Worm (Caenorhabditis elegans) whole organism, late embryonic: Measurements from ENCODE around the gene R08C7.4.

Source experiments
- C08G9.2 ChIP-seq: sonication (generic microtip); optimal IDR thresholded peaks from 2 replicates; lab custom pipeline; 2016; ENCODE audit warnings: mild to moderate bottlenecking, missing genetic modification characterization, moderate library complexity, missing compliant biosample characterization
- C38D4.7 ChIP-seq: fragments of 200-800 bp; sonication (Bioruptor generic); optimal IDR thresholded peaks from 2 replicates; lab custom pipeline; 2018; ENCODE audit warnings: mild to moderate bottlenecking, missing genetic modification characterization, moderate library complexity, missing compliant biosample characterization
- K02D7.2 ChIP-seq: sonication (generic microtip); optimal IDR thresholded peaks from 2 replicates; lab custom pipeline; 2017; ENCODE audit warnings: mild to moderate bottlenecking, missing genetic modification characterization, missing compliant biosample characterization
- T23F11.4 ChIP-seq: fragments of 200-800 bp; sonication (Bioruptor generic); optimal IDR thresholded peaks from 2 replicates; lab custom pipeline; 2018; ENCODE audit warnings: mild to moderate bottlenecking, missing genetic modification characterization, missing compliant biosample characterization
- ahr-1 ChIP-seq: sonication (generic microtip); optimal IDR thresholded peaks from 2 replicates; lab custom pipeline; 2016; ENCODE audit warnings: missing genetic modification characterization, missing compliant biosample characterization
- ama-1 ChIP-seq: fragments of 150-350 bp; optimal IDR thresholded peaks from 2 replicates; lab custom pipeline; 2014
- ceh-14 ChIP-seq: sonication (generic microtip); optimal IDR thresholded peaks from 2 replicates; lab custom pipeline; 2016; ENCODE audit warnings: missing genotype, missing genetic modification characterization, missing compliant biosample characterization
- ceh-18 ChIP-seq: sonication (generic microtip); optimal IDR thresholded peaks from 2 replicates; lab custom pipeline; 2016; ENCODE audit warnings: missing genetic modification characterization, missing compliant biosample characterization
- ceh-19 ChIP-seq: fragments of 200-800 bp; sonication (Bioruptor generic); optimal IDR thresholded peaks from 2 replicates; lab custom pipeline; 2018; ENCODE audit warnings: mild to moderate bottlenecking, missing genetic modification characterization, missing compliant biosample characterization
- ceh-2 ChIP-seq: sonication (generic microtip); optimal IDR thresholded peaks from 2 replicates; lab custom pipeline; 2016; ENCODE audit warnings: missing genotype, missing genetic modification characterization, missing compliant biosample characterization
- ceh-22 ChIP-seq: sonication (generic microtip); optimal IDR thresholded peaks from 2 replicates; lab custom pipeline; 2017; ENCODE audit warnings: missing biosample characterization, missing genetic modification characterization
- ceh-24 ChIP-seq: sonication (generic microtip); optimal IDR thresholded peaks from 2 replicates; lab custom pipeline; 2016; ENCODE audit warnings: mild to moderate bottlenecking, missing genetic modification characterization, missing compliant biosample characterization
- ceh-30 ChIP-seq: fragments of 150-350 bp; optimal IDR thresholded peaks from 2 replicates; lab custom pipeline; 2014; ENCODE audit warnings: missing biosample characterization, missing genetic modification characterization
- ceh-31 ChIP-seq: sonication (generic microtip); optimal IDR thresholded peaks from 2 replicates; lab custom pipeline; 2016; ENCODE audit warnings: missing genetic modification characterization, missing compliant biosample characterization
- ceh-45 ChIP-seq: fragments of 200-800 bp; sonication (Bioruptor generic); IDR thresholded peaks from 2 replicates; pipeline ENCODE4 v1.3.6; 2022; ENCODE audit warnings: missing genetic modification reagents, missing genetic modification characterization, missing compliant biosample characterization
- ceh-48 ChIP-seq: sonication (generic microtip); optimal IDR thresholded peaks from 2 replicates; lab custom pipeline; 2016; ENCODE audit warnings: missing genetic modification characterization, inconsistent platforms, missing compliant biosample characterization
- ceh-6 ChIP-seq: fragments of 200-800 bp; sonication (Bioruptor generic); optimal IDR thresholded peaks from 2 replicates; lab custom pipeline; 2018; ENCODE audit warnings: mild to moderate bottlenecking, missing genetic modification characterization, missing compliant biosample characterization
- ceh-9 ChIP-seq: sonication (generic microtip); optimal IDR thresholded peaks from 2 replicates; lab custom pipeline; 2016; ENCODE audit warnings: mild to moderate bottlenecking, missing genetic modification characterization, inconsistent platforms, missing compliant biosample characterization
- elt-4 ChIP-seq: sonication (generic microtip); optimal IDR thresholded peaks from 2 replicates; lab custom pipeline; 2016; ENCODE audit warnings: missing genetic modification characterization, missing compliant biosample characterization
- eyg-1 ChIP-seq: sonication (generic microtip); optimal IDR thresholded peaks from 2 replicates; lab custom pipeline; 2016; ENCODE audit warnings: missing genotype, missing genetic modification characterization, missing compliant biosample characterization
- fax-1 ChIP-seq: sonication (generic microtip); optimal IDR thresholded peaks from 2 replicates; lab custom pipeline; 2016; ENCODE audit warnings: missing genotype, missing genetic modification characterization, missing compliant biosample characterization
- fkh-6 ChIP-seq: sonication (generic microtip); optimal IDR thresholded peaks from 2 replicates; lab custom pipeline; 2016; ENCODE audit warnings: missing genetic modification characterization, missing compliant biosample characterization
- hlh-15 ChIP-seq: sonication (generic microtip); optimal IDR thresholded peaks from 2 replicates; lab custom pipeline; 2016; ENCODE audit warnings: missing genetic modification characterization, missing compliant biosample characterization
- hlh-6 ChIP-seq: sonication (generic microtip); optimal IDR thresholded peaks from 2 replicates; lab custom pipeline; 2016; ENCODE audit warnings: missing genotype, missing genetic modification characterization, missing compliant biosample characterization
- hlh-8 ChIP-seq: sonication (generic microtip); optimal IDR thresholded peaks from 2 replicates; lab custom pipeline; 2016; ENCODE audit warnings: missing genotype, missing genetic modification characterization, missing compliant biosample characterization
- lim-6 ChIP-seq: sonication (generic microtip); optimal IDR thresholded peaks from 2 replicates; lab custom pipeline; 2016; ENCODE audit warnings: missing genetic modification characterization, missing compliant biosample characterization
- lin-11 ChIP-seq: fragments of 200-800 bp; sonication (Bioruptor generic); optimal IDR thresholded peaks from 2 replicates; lab custom pipeline; 2018; ENCODE audit warnings: mild to moderate bottlenecking, missing genetic modification characterization, missing compliant biosample characterization
- madf-2 ChIP-seq: sonication (generic microtip); optimal IDR thresholded peaks from 2 replicates; lab custom pipeline; 2017; ENCODE audit warnings: missing genetic modification characterization, missing compliant biosample characterization
- nfya-1 ChIP-seq: sonication (generic microtip); optimal IDR thresholded peaks from 2 replicates; lab custom pipeline; 2017; ENCODE audit warnings: missing genetic modification characterization, mild to moderate bottlenecking, missing compliant biosample characterization, antibody characterized with exemption, moderate library complexity
- nhr-232 ChIP-seq: sonication (generic microtip); optimal IDR thresholded peaks from 2 replicates; lab custom pipeline; 2016; ENCODE audit warnings: missing genetic modification characterization, missing compliant biosample characterization
- pag-3 ChIP-seq: sonication (generic microtip); optimal IDR thresholded peaks from 2 replicates; lab custom pipeline; 2016; ENCODE audit warnings: missing compliant biosample characterization, missing genetic modification characterization, borderline replicate concordance
- pha-2 ChIP-seq: sonication (generic microtip); optimal IDR thresholded peaks from 2 replicates; lab custom pipeline; 2017; ENCODE audit warnings: mild to moderate bottlenecking, missing genetic modification characterization, missing compliant biosample characterization
- pha-4 ChIP-seq: fragments of 150-350 bp; optimal IDR thresholded peaks from 2 replicates; lab custom pipeline; 2018; ENCODE audit warnings: missing biosample characterization, missing genetic modification reagents, missing genetic modification characterization
- pqm-1 ChIP-seq: sonication (generic microtip); optimal IDR thresholded peaks from 2 replicates; lab custom pipeline; 2016; ENCODE audit warnings: missing genetic modification characterization, missing compliant biosample characterization
- sox-4 ChIP-seq: sonication (generic microtip); optimal IDR thresholded peaks from 2 replicates; lab custom pipeline; 2017; ENCODE audit warnings: mild to moderate bottlenecking, missing genetic modification characterization, inconsistent platforms, missing compliant biosample characterization
- ttx-3 ChIP-seq: sonication (generic microtip); optimal IDR thresholded peaks from 2 replicates; lab custom pipeline; 2016; ENCODE audit warnings: missing genetic modification reagents, missing genetic modification characterization, missing compliant biosample characterization
- unc-42 ChIP-seq: sonication (generic microtip); optimal IDR thresholded peaks from 2 replicates; lab custom pipeline; 2016; ENCODE audit warnings: missing genotype, missing genetic modification characterization, missing compliant biosample characterization
- unc-55 ChIP-seq: sonication (generic microtip); optimal IDR thresholded peaks from 2 replicates; lab custom pipeline; 2017; ENCODE audit warnings: missing biosample characterization, missing genetic modification reagents, missing genetic modification characterization
- ztf-16 ChIP-seq: sonication (generic microtip); optimal IDR thresholded peaks from 2 replicates; lab custom pipeline; 2017; ENCODE audit warnings: missing genetic modification characterization, missing compliant biosample characterization

Gene R08C7.4

DNA sequence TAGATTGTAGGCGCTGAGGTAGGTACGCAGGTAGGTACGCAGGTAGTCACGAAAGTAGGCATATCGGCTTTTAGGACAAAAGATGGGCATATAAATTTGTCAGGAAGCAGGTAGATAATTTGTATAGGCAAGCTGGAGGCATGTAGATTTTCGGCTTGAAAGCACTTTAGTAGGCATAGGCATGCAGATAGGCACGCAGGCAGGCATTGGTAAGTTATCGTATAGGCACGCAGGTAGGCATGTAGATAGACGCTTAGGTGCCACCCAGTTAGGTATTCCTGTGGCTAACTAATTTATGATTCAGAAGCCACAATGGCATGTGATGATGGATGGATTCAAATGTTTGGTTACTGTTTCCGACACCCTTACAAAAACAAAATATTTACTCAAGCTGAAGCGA lies 11.8 kb upstream of the R08C7.4 start:
- no peak for TF ChIP-seq unc-42 (tag; lab: Kevin White, UChicago)
- no peak for TF ChIP-seq nfya-1 (tag; lab: Kevin White, UChicago)
- TF ChIP-seq ceh-9 (tag; lab: Kevin White, UChicago) = no peak
- TF ChIP-seq T23F11.4 (GFP tag; lab: Kevin White, UChicago) = no peak

DNA sequence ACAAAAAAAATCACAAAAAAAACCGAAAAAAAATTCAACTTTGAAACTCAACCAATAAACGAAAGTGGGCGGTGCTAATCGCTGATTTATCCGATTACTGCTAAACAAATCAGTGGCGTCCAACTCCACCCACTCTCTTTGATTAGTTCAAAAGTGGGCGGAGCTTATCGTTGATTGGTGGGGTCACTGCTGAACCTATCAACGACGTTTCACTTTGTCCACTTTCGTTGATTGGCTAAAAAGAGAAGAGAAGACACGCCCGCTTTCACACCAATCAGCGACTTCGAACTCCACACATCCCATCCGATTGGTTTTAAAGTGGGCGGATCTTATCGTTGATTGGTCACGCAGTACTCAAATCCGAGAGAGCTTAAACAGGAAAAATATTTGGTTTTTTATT lies 10.9 kb upstream of the R08C7.4 start:
- TF ChIP-seq sox-4 (tag; lab: Kevin White, UChicago) (no peak), elt-4 (tag; lab: Kevin White, UChicago) (no peak), hlh-15 (tag; lab: Kevin White, UChicago) (no peak), ceh-18 (tag; lab: Kevin White, UChicago) (no peak), nfya-1 (tag; lab: Kevin White, UChicago) (peak; percentile 99), eyg-1 (no peak)

DNA sequence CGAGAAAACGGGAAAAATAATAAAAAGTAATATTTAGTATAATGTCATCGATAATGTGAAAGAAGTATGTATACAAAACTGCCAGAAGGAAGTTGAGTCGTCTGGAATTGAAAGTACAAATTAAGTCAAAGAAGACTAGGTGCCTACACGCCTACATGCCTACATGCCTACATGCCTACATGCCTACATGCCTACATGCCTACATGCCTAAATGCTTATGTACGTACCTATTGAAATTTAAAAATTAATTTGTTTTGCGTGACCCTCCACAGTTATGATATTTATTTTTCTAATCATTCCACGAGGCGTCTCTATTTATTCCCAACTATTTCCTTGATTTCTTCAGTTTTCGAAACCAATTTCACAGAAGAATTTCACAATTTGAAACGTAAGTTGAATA lies 4.9 kb upstream of the R08C7.4 start, which contains the start of the genes str-185 and R08C7.5:
Gene str-185, minus strand, starts transcription at position 101 of the 400 bp plus-strand sequence.
Gene R08C7.5, plus strand, starts transcription at position 329 of the 400 bp plus-strand sequence.
- TF ChIP-seq pag-3 (tag; lab: Kevin White, UChicago) (no peak), ceh-18 (tag; lab: Kevin White, UChicago) (no peak), ceh-19 (GFP tag; lab: Kevin White, UChicago) (no peak), hlh-8 (tag; lab: Kevin White, UChicago) (no peak), ceh-14 (tag; lab: Kevin White, UChicago) (no peak), pqm-1 (no peak), ceh-48 (tag; lab: Kevin White, UChicago) (no peak), ceh-6 (no peak), unc-55 (no peak), fax-1 (no peak), C08G9.2 (no peak), ceh-24 (tag; lab: Kevin White, UChicago) (no peak), ceh-22 (tag; lab: Kevin White, UChicago) (no peak), fkh-6 (no peak)

DNA sequence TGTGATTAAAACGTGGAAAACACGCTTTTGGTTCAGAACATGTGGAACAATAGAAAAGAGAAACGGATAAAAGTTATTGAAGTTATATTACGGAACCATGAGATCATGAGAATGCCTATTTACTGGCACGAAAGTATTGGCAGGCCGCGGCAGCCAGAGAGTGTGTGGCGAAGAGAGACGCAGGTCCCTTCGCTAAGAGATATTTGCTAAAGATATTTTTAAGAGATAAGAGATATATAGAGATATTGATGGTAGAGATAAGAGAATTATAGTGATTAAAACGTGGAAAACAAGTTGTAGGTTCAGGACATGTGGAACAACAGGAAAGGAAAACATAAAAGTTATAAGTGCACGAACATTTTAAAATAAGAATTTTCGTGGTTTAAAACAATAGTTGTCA lies 3.0 kb downstream of the R08C7.4 start:
- no peak for TF ChIP-seq ttx-3 (tag; lab: Kevin White, UChicago)
- TF ChIP-seq ceh-30 (tag; lab: Kevin White, UChicago) = no peak
- no peak for TF ChIP-seq K02D7.2
- TF ChIP-seq madf-2 (tag; lab: Kevin White, UChicago) = no peak
- TF ChIP-seq ceh-2 (tag; lab: Kevin White, UChicago) = no peak
- no peak for TF ChIP-seq eyg-1
- no peak for TF ChIP-seq ceh-31 (tag; lab: Kevin White, UChicago)
- no peak for TF ChIP-seq ahr-1 (tag; lab: Kevin White, UChicago)
- TF ChIP-seq ztf-16 (tag; lab: Kevin White, UChicago) = no peak
- TF ChIP-seq pha-4 (tag; lab: Kevin White, UChicago) = no peak
- TF ChIP-seq C38D4.7 (GFP tag; lab: Kevin White, UChicago) = no peak
- no peak for TF ChIP-seq unc-42 (tag; lab: Kevin White, UChicago)
- TF ChIP-seq hlh-6 (tag; lab: Kevin White, UChicago) = no peak
- no peak for TF ChIP-seq pha-2
- no peak for TF ChIP-seq lim-6 (tag; lab: Kevin White, UChicago)
- no peak for TF ChIP-seq ama-1 (lab: Kevin White, UChicago)
- no peak for TF ChIP-seq lin-11 (tag; lab: Kevin White, UChicago)
- no peak for TF ChIP-seq ceh-45 (GFP tag; lab: Robert Waterston, UW)
- TF ChIP-seq nhr-232 = no peak
- TF ChIP-seq, all 69 proteins: peak for 0
